Worm (Caenorhabditis elegans) whole organism, L4 larva: ENCODE data around the gene F21C10.9.

Experiments used
- F37D6.2 ChIP-seq: sonication (generic microtip); optimal IDR thresholded peaks from 2 replicates; lab custom pipeline; 2016; ENCODE audit warnings: mild to moderate bottlenecking, missing genetic modification characterization, missing compliant biosample characterization
- F49E8.2 ChIP-seq: sonication (generic microtip); optimal IDR thresholded peaks from 2 replicates; lab custom pipeline; 2016; ENCODE audit warnings: missing compliant biosample characterization, mild to moderate bottlenecking, missing genetic modification characterization, borderline replicate concordance
- T20F7.1 ChIP-seq: fragments of 200-800 bp; sonication (Bioruptor generic); optimal IDR thresholded peaks from 2 replicates; lab custom pipeline; 2018; ENCODE audit warnings: mild to moderate bottlenecking, missing genetic modification characterization, missing compliant biosample characterization
- Y5F2A.4 ChIP-seq: fragments of 200-800 bp; sonication (Bioruptor generic); optimal IDR thresholded peaks from 2 replicates; lab custom pipeline; 2018; ENCODE audit warnings: mild to moderate bottlenecking, missing genetic modification characterization, missing compliant biosample characterization
- ZK337.2 ChIP-seq: fragments of 200-800 bp; sonication (Bioruptor generic); IDR thresholded peaks from 2 replicates; pipeline ENCODE4 v1.3.6; 2022; ENCODE audit warnings: missing genetic modification reagents, missing genetic modification characterization, missing compliant biosample characterization
- ZK546.5 ChIP-seq, 2 experiments: sonication (generic microtip); optimal IDR thresholded peaks; 2 replicates each; lab custom pipeline; 2017; ENCODE audit warnings: missing biosample characterization in 2 of 2, missing genetic modification characterization in 2 of 2
- aha-1 ChIP-seq: fragments of 150-350 bp; peaks from one replicate; lab custom pipeline; 2014; ENCODE audit warnings: missing biosample characterization, missing genetic modification characterization
- attf-4 ChIP-seq: sonication (generic microtip); optimal IDR thresholded peaks from 3 replicates; lab custom pipeline; 2017; ENCODE audit warnings: missing biosample characterization, missing genetic modification characterization
- ceh-28 ChIP-seq: fragments of 150-350 bp; optimal IDR thresholded peaks from 2 replicates; lab custom pipeline; 2014; ENCODE audit warnings: missing biosample characterization, missing genetic modification reagents, missing genetic modification characterization
- ceh-44 ChIP-seq: fragments of 200-800 bp; sonication (Bioruptor generic); IDR thresholded peaks from 2 replicates; pipeline ENCODE4 v1.3.6; 2022; ENCODE audit warnings: missing genetic modification reagents, missing genetic modification characterization, missing compliant biosample characterization
- ceh-62 ChIP-seq: sonication (generic microtip); optimal IDR thresholded peaks from 2 replicates; lab custom pipeline; 2017; ENCODE audit warnings: missing biosample characterization, missing genetic modification characterization
- ceh-82 ChIP-seq: sonication (generic microtip); optimal IDR thresholded peaks from 2 replicates; lab custom pipeline; 2017; ENCODE audit warnings: missing biosample characterization, missing genetic modification characterization
- daf-12 ChIP-seq: fragments of 150-350 bp; optimal IDR thresholded peaks from 2 replicates; lab custom pipeline; 2014; ENCODE audit warnings: missing biosample characterization, missing genetic modification reagents, missing genetic modification characterization
- daf-16 ChIP-seq, 3 experiments: sonication (generic microtip); optimal IDR thresholded peaks; 2 replicates each; lab custom pipeline; 2016 to 2017; ENCODE audit warnings: missing genetic modification characterization in 3 of 3, missing genetic modification reagents in 3 of 3, mild to moderate bottlenecking in 2 of 3, missing compliant biosample characterization in 2 of 3, missing biosample characterization in 1 of 3, moderate library complexity in 1 of 3
- dmd-6 ChIP-seq: fragments of 200-800 bp; sonication (Bioruptor generic); IDR thresholded peaks from 2 replicates; pipeline ENCODE4 v1.3.6; 2022; ENCODE audit warnings: missing genetic modification reagents, missing genetic modification characterization, missing compliant biosample characterization
- dpl-1 ChIP-seq: fragments of 150-350 bp; optimal IDR thresholded peaks from 2 replicates; lab custom pipeline; 2014; ENCODE audit warnings: missing biosample characterization, missing genetic modification reagents, missing genetic modification characterization
- dve-1 ChIP-seq: sonication (generic microtip); optimal IDR thresholded peaks from 2 replicates; lab custom pipeline; 2017; ENCODE audit warnings: antibody characterized with exemption, mild to moderate bottlenecking, missing genetic modification characterization, missing compliant biosample characterization; ENCODE audit not compliant: insufficient read depth
- egl-27 ChIP-seq: sonication (generic microtip); optimal IDR thresholded peaks from 3 replicates; lab custom pipeline; 2017; ENCODE audit warnings: missing biosample characterization, missing genetic modification reagents, missing genetic modification characterization
- fkh-10 ChIP-seq: fragments of 150-350 bp; optimal IDR thresholded peaks from 2 replicates; lab custom pipeline; 2014; ENCODE audit warnings: missing biosample characterization, missing genetic modification reagents, missing genetic modification characterization
- fos-1 ChIP-seq: fragments of 150-350 bp; optimal IDR thresholded peaks from 2 replicates; lab custom pipeline; 2014; ENCODE audit warnings: missing biosample characterization, missing genetic modification characterization
- hif-1 ChIP-seq, 2 experiments: sonication (generic microtip); optimal IDR thresholded peaks; 2 replicates each; lab custom pipeline; 2016 to 2017; ENCODE audit warnings: missing compliant biosample characterization in 2 of 2, missing genetic modification characterization in 2 of 2, missing genetic modification reagents in 2 of 2, missing genotype in 2 of 2, mild to moderate bottlenecking in 1 of 2
- hlh-11 ChIP-seq: fragments of 200-800 bp; sonication (Bioruptor generic); optimal IDR thresholded peaks from 2 replicates; lab custom pipeline; 2018; ENCODE audit warnings: mild to moderate bottlenecking, missing genetic modification characterization, missing compliant biosample characterization
- hlh-30 ChIP-seq: sonication (generic microtip); optimal IDR thresholded peaks from 2 replicates; lab custom pipeline; 2017; ENCODE audit warnings: antibody characterized with exemption, mild to moderate bottlenecking, missing genetic modification characterization, missing compliant biosample characterization; ENCODE audit not compliant: insufficient read depth
- hmg-1.1 ChIP-seq: fragments of 200-800 bp; sonication (Bioruptor generic); IDR thresholded peaks from 2 replicates; pipeline ENCODE4 v1.3.6; 2022; ENCODE audit warnings: missing genetic modification reagents, missing genetic modification characterization, missing compliant biosample characterization
- lir-3 ChIP-seq: sonication (generic microtip); optimal IDR thresholded peaks from 2 replicates; lab custom pipeline; 2016; ENCODE audit warnings: mild to moderate bottlenecking, missing genetic modification characterization, missing compliant biosample characterization
- lsy-2 ChIP-seq, 2 experiments: fragments of 150-350 bp in 1 of 2; sonication (generic microtip) in 1 of 2; optimal IDR thresholded peaks; 2 replicates each; lab custom pipeline; 2014 to 2017; ENCODE audit warnings: missing biosample characterization in 2 of 2, missing genetic modification characterization in 2 of 2
- mdl-1 ChIP-seq, 2 experiments: fragments of 150-350 bp in 1 of 2; sonication (generic microtip) in 1 of 2; optimal IDR thresholded peaks; 2 replicates each; lab custom pipeline; 2014 to 2017; ENCODE audit warnings: missing biosample characterization in 2 of 2, missing genetic modification characterization in 2 of 2
- mep-1 ChIP-seq: fragments of 150-350 bp; sonication (generic microtip); optimal IDR thresholded peaks from 3 replicates; lab custom pipeline; 2014; ENCODE audit warnings: missing biosample characterization, missing genetic modification characterization
- nhr-10 ChIP-seq: fragments of 150-350 bp; optimal IDR thresholded peaks from 2 replicates; lab custom pipeline; 2014; ENCODE audit warnings: missing biosample characterization, missing genetic modification characterization
- nhr-111 ChIP-seq: fragments of 200-800 bp; sonication (Bioruptor generic); optimal IDR thresholded peaks from 2 replicates; lab custom pipeline; 2018; ENCODE audit warnings: mild to moderate bottlenecking, missing genetic modification characterization, missing compliant biosample characterization
- nhr-28 ChIP-seq: fragments of 150-350 bp; optimal IDR thresholded peaks from 2 replicates; lab custom pipeline; 2014; ENCODE audit warnings: missing biosample characterization, missing genetic modification characterization
- nhr-48 ChIP-seq: sonication (generic microtip); optimal IDR thresholded peaks from 2 replicates; lab custom pipeline; 2016; ENCODE audit warnings: mild to moderate bottlenecking, missing genetic modification characterization, missing compliant biosample characterization
- nhr-77 ChIP-seq: fragments of 150-350 bp; optimal IDR thresholded peaks from 2 replicates; lab custom pipeline; 2014; ENCODE audit warnings: missing biosample characterization, missing genetic modification characterization
- pha-4 ChIP-seq, 2 experiments: fragments of 150-350 bp in 1 of 2; fragments of 200-800 bp in 1 of 2; sonication (Bioruptor generic) in 1 of 2; IDR thresholded peaks in 1 of 2; optimal IDR thresholded peaks in 1 of 2; 2 replicates each; pipeline versions ENCODE4 v1.3.6 to Lab custom; 2014 to 2022; ENCODE audit warnings: missing genetic modification characterization in 2 of 2, missing genetic modification reagents in 2 of 2, missing biosample characterization in 1 of 2, missing compliant biosample characterization in 1 of 2
- php-3 ChIP-seq: fragments of 200-800 bp; sonication (Bioruptor generic); IDR thresholded peaks from 2 replicates; pipeline ENCODE4 v1.3.6; 2022; ENCODE audit warnings: missing genetic modification reagents, missing genetic modification characterization, missing compliant biosample characterization
- rbr-2 ChIP-seq: sonication (generic microtip); optimal IDR thresholded peaks from 2 replicates; lab custom pipeline; 2016; ENCODE audit warnings: missing genotype, missing genetic modification characterization, missing compliant biosample characterization
- snpc-1.2 ChIP-seq: fragments of 200-800 bp; sonication (Bioruptor generic); IDR thresholded peaks from 2 replicates; pipeline ENCODE4 v1.3.6; 2022; ENCODE audit warnings: missing genetic modification reagents, missing genetic modification characterization, missing compliant biosample characterization
- tra-1 ChIP-seq: fragments of 200-800 bp; sonication (Bioruptor generic); IDR thresholded peaks from 2 replicates; pipeline ENCODE4 v1.3.6; 2022; ENCODE audit warnings: missing genetic modification reagents, missing genetic modification characterization, missing compliant biosample characterization
- unc-62 ChIP-seq, 3 experiments: fragments of 150-350 bp in 1 of 3; sonication (generic microtip); optimal IDR thresholded peaks in 2 of 3; peaks in 1 of 3; 1 replicate in 1 of 3; 2 replicates in 2 of 3; lab custom pipeline; 2014 to 2017; ENCODE audit warnings: missing biosample characterization in 3 of 3, missing genetic modification characterization in 3 of 3, missing genetic modification reagents in 3 of 3, missing genotype in 1 of 3
- zag-1 ChIP-seq: fragments of 150-350 bp; optimal IDR thresholded peaks from 2 replicates; lab custom pipeline; 2014; ENCODE audit warnings: missing biosample characterization, missing genetic modification characterization
- zfp-3 ChIP-seq: fragments of 200-800 bp; sonication (Bioruptor generic); conservative IDR thresholded peaks from 2 replicates; pipeline ENCODE4 v1.3.6; 2022; ENCODE audit warnings: missing genetic modification reagents, missing genetic modification characterization, missing compliant biosample characterization
- zip-11 ChIP-seq: fragments of 200-800 bp; sonication (Bioruptor generic); IDR thresholded peaks from 2 replicates; pipeline ENCODE4 v1.3.6; 2022; ENCODE audit warnings: missing genetic modification characterization, missing compliant biosample characterization

The F21C10.9 gene

ce11 chrV:9076273-9076672, 22.2 kb downstream of the F21C10.9 start, which contains the start of gene T27E4.7:
Gene T27E4.7, minus strand, starts transcription at chrV:9076322.
- TF ChIP-seq aha-1 (tag; lab: Kevin White, UChicago) (peak; percentile 92), daf-16 (GFP tag; optimal IDR thresholded peaks at IDR 0.05; lab: Kevin White, UChicago) (no peak), daf-16 (tag; optimal IDR thresholded peaks at IDR 0.05; lab: Kevin White, UChicago) (peak; percentile 4), nhr-28 (tag; lab: Kevin White, UChicago) (no peak)
- TF ChIP-seq, all 104 proteins: peak for 2

ce11 chrV:9075827-9076226, 22.7 kb downstream of the F21C10.9 start:
- TF ChIP-seq nhr-28 (tag; lab: Kevin White, UChicago) = peak; percentile 25
- TF ChIP-seq attf-4 (tag; lab: Kevin White, UChicago) = no peak
- no peak for TF ChIP-seq T20F7.1 (GFP tag; lab: Kevin White, UChicago)
- TF ChIP-seq daf-16 (GFP tag; optimal IDR thresholded peaks at IDR 0.05; lab: Kevin White, UChicago) = no peak
- TF ChIP-seq daf-16 (tag; optimal IDR thresholded peaks at IDR 0.05; lab: Kevin White, UChicago) = peak; percentile 59
- peak; percentile 31 for TF ChIP-seq dmd-6
- TF ChIP-seq mdl-1 (tag; optimal IDR thresholded peaks at IDR 0.05; lab: Kevin White, UChicago) = peak in 1 of 2 experiments; percentile 32
- no peak for TF ChIP-seq F49E8.2 (tag; lab: Kevin White, UChicago)
- TF ChIP-seq hlh-30 = peak; percentile 38
- TF ChIP-seq fkh-10 = no peak
- TF ChIP-seq pha-4 (GFP tag; IDR thresholded peaks at IDR 0.05; lab: Robert Waterston, UW) = 0 out of 2 replicates have a peak, but pooled peaks have one; percentile 35
- no peak for TF ChIP-seq pha-4 (tag; optimal IDR thresholded peaks at IDR 0.05; lab: Kevin White, UChicago)
- TF ChIP-seq hlh-11 (tag; lab: Kevin White, UChicago) = peak; percentile 35
- TF ChIP-seq dve-1 (tag; lab: Kevin White, UChicago) = peak; percentile 15
- TF ChIP-seq lsy-2 (tag; optimal IDR thresholded peaks at IDR 0.05; lab: Kevin White, UChicago) = peak in 1 of 2 experiments; percentile 25
- TF ChIP-seq nhr-111 = no peak
- TF ChIP-seq dpl-1 (GFP tag; lab: Kevin White, UChicago) = no peak

- TF ChIP-seq Y5F2A.4 (GFP tag; lab: Kevin White, UChicago) (no peak), dve-1 (tag; lab: Kevin White, UChicago) (peak; percentile 68), mdl-1 (tag; optimal IDR thresholded peaks at IDR 0.05; lab: Kevin White, UChicago) (peak in 1 of 2 experiments; percentile 49), lir-3 (no peak), snpc-1.2 (no peak), aha-1 (tag; lab: Kevin White, UChicago) (peak; percentile 96), hlh-11 (tag; lab: Kevin White, UChicago) (peak; percentile 66), rbr-2 (tag; lab: Kevin White, UChicago) (no peak), ceh-62 (tag; lab: Kevin White, UChicago) (no peak), zip-11 (no peak), zag-1 (tag; lab: Kevin White, UChicago) (no peak), dmd-6 (peak; percentile 34; the same call in 1 of the 2 replicates), ZK337.2 (GFP tag; lab: Robert Waterston, UW) (no peak), hlh-30 (peak; percentile 53), nhr-77 (tag; lab: Kevin White, UChicago) (peak; percentile 87), lsy-2 (tag; optimal IDR thresholded peaks at IDR 0.05; lab: Kevin White, UChicago) (peak; percentile 16 to 27), hif-1 (tag; optimal IDR thresholded peaks at IDR 0.05; lab: Kevin White, UChicago) (peak in 1 of 2 experiments; percentile 40), nhr-10 (tag; lab: Kevin White, UChicago) (peak; percentile 41), hmg-1.1 (GFP tag; lab: Robert Waterston, UW) (no peak), php-3 (GFP tag; lab: Robert Waterston, UW) (peak; percentile 76), ceh-28 (tag; lab: Kevin White, UChicago) (no peak), daf-16 (GFP tag; optimal IDR thresholded peaks at IDR 0.05; lab: Kevin White, UChicago) (no peak), daf-16 (tag; optimal IDR thresholded peaks at IDR 0.05; lab: Kevin White, UChicago) (peak; percentile 95), zfp-3 (peak; percentile 4; the same call in 1 of the 2 replicates), daf-12 (tag; lab: Kevin White, UChicago) (no peak), egl-27 (tag; lab: Kevin White, UChicago) (no peak), mep-1 (tag; lab: Kevin White, UChicago) (peak; percentile 59), ceh-82 (tag; lab: Kevin White, UChicago) (no peak), ceh-44 (GFP tag; lab: Robert Waterston, UW) (no peak), nhr-48 (tag; lab: Kevin White, UChicago) (peak; percentile 31), tra-1 (GFP tag; lab: Robert Waterston, UW) (no peak), nhr-28 (tag; lab: Kevin White, UChicago) (peak; percentile 68), fos-1 (tag; lab: Kevin White, UChicago) (peak; percentile 80), ZK546.5 (tag; optimal IDR thresholded peaks at IDR 0.05; lab: Kevin White, UChicago) (no peak), F37D6.2 (tag; lab: Kevin White, UChicago) (no peak), unc-62 (GFP tag; optimal IDR thresholded peaks at IDR 0.05 in 1 of 2; lab: Kevin White, UChicago) (peak in 1 of 2 experiments; percentile 66), unc-62 (tag; optimal IDR thresholded peaks at IDR 0.05; lab: Kevin White, UChicago) (no peak), pha-4 (GFP tag; IDR thresholded peaks at IDR 0.05; lab: Robert Waterston, UW) (0 out of 2 replicates have a peak, but pooled peaks have one; percentile 6), pha-4 (tag; optimal IDR thresholded peaks at IDR 0.05; lab: Kevin White, UChicago) (no peak)
- TF ChIP-seq, all 104 proteins: peak for 19
Measured at ce11 chrV:9074360-9074834, 24.1 kb downstream of the F21C10.9 start.
